Worm (Caenorhabditis elegans) whole organism, L1 larva: ENCODE results near the gene F37H8.6.

ENCODE experiments used
- C34B4.2 ChIP-seq: sonication (generic microtip); optimal IDR thresholded peaks from 2 replicates; lab custom pipeline; 2017; ENCODE audit warnings: mild to moderate bottlenecking, missing genetic modification characterization, missing compliant biosample characterization
- F16B12.6 ChIP-seq: fragments of 150-350 bp; optimal IDR thresholded peaks from 2 replicates; lab custom pipeline; 2014; ENCODE audit warnings: missing biosample characterization, missing genetic modification characterization
- aly-2 ChIP-seq: fragments of 150-350 bp; optimal IDR thresholded peaks from 2 replicates; lab custom pipeline; 2014; ENCODE audit warnings: missing biosample characterization, missing genetic modification characterization
- ama-1 ChIP-seq: fragments of 150-350 bp; optimal IDR thresholded peaks from 2 replicates; lab custom pipeline; 2014
- blmp-1 ChIP-seq: fragments of 150-350 bp; optimal IDR thresholded peaks from 2 replicates; lab custom pipeline; 2014; ENCODE audit warnings: missing biosample characterization, missing genetic modification characterization
- ceh-63 ChIP-seq: fragments of 200-800 bp; sonication (Bioruptor generic); optimal IDR thresholded peaks from 2 replicates; lab custom pipeline; 2018; ENCODE audit warnings: mild to moderate bottlenecking, missing genetic modification characterization, missing compliant biosample characterization
- ceh-8 ChIP-seq: fragments of 200-800 bp; sonication (Bioruptor generic); optimal IDR thresholded peaks from 2 replicates; lab custom pipeline; 2018; ENCODE audit warnings: mild to moderate bottlenecking, missing genetic modification characterization, moderate library complexity, missing compliant biosample characterization
- ceh-82 ChIP-seq, 3 experiments: fragments of 150-350 bp in 1 of 3; sonication (generic microtip) in 2 of 3; optimal IDR thresholded peaks; 2 replicates each; lab custom pipeline; 2014 to 2017; ENCODE audit warnings: missing biosample characterization in 3 of 3, missing genetic modification characterization in 3 of 3
- ceh-88 ChIP-seq: fragments of 200-800 bp; sonication (Bioruptor generic); IDR thresholded peaks from 2 replicates; pipeline ENCODE4 v1.3.6; 2022; ENCODE audit warnings: missing genetic modification characterization, missing compliant biosample characterization
- ces-1 ChIP-seq: fragments of 150-350 bp; optimal IDR thresholded peaks from 2 replicates; lab custom pipeline; 2014; ENCODE audit warnings: missing biosample characterization, missing genetic modification reagents, missing genetic modification characterization
- dsc-1 ChIP-seq: sonication (generic microtip); optimal IDR thresholded peaks from 2 replicates; lab custom pipeline; 2016; ENCODE audit warnings: mild to moderate bottlenecking, missing genetic modification characterization, missing compliant biosample characterization
- efl-1 ChIP-seq, 4 experiments: fragments of 150-350 bp; optimal IDR thresholded peaks in 3 of 4; peaks in 1 of 4; 1 replicate in 1 of 4; 2 replicates in 3 of 4; lab custom pipeline; 2014; ENCODE audit warnings: missing biosample characterization in 2 of 4, missing genetic modification characterization in 2 of 4, missing genetic modification reagents in 2 of 4
- egl-27 ChIP-seq, 2 experiments: fragments of 150-350 bp in 1 of 2; sonication (generic microtip); optimal IDR thresholded peaks; 3 replicates each; lab custom pipeline; 2017 to 2018; ENCODE audit warnings: missing biosample characterization in 2 of 2, missing genetic modification characterization in 2 of 2, missing genetic modification reagents in 2 of 2
- elt-2 ChIP-seq: sonication (generic microtip); optimal IDR thresholded peaks from 2 replicates; lab custom pipeline; 2016; ENCODE audit warnings: missing genetic modification characterization, mild to moderate bottlenecking, inconsistent platforms, missing compliant biosample characterization, missing genetic modification reagents
- elt-3 ChIP-seq, 6 experiments: fragments of 150-350 bp in 1 of 6; sonication (generic microtip); optimal IDR thresholded peaks; 2 replicates each; lab custom pipeline; 2017 to 2018; ENCODE audit warnings: missing biosample characterization in 6 of 6, missing genetic modification characterization in 6 of 6, inconsistent platforms in 1 of 6
- fkh-10 ChIP-seq: sonication (generic microtip); optimal IDR thresholded peaks from 2 replicates; lab custom pipeline; 2017; ENCODE audit warnings: missing biosample characterization, missing genetic modification reagents, missing genetic modification characterization
- fkh-4 ChIP-seq: sonication (generic microtip); optimal IDR thresholded peaks from 2 replicates; lab custom pipeline; 2016; ENCODE audit warnings: missing compliant biosample characterization, missing genetic modification characterization, borderline replicate concordance
- hlh-4 ChIP-seq: sonication (generic microtip); optimal IDR thresholded peaks from 2 replicates; lab custom pipeline; 2016; ENCODE audit warnings: mild to moderate bottlenecking, missing genetic modification characterization, missing compliant biosample characterization
- isw-1 ChIP-seq: fragments of 200-800 bp; sonication (Bioruptor generic); IDR thresholded peaks from 2 replicates; pipeline ENCODE4 v1.3.6; 2022; ENCODE audit warnings: missing genetic modification characterization, missing compliant biosample characterization
- lin-13 ChIP-seq: fragments of 150-350 bp; optimal IDR thresholded peaks from 2 replicates; lab custom pipeline; 2014; ENCODE audit warnings: missing biosample characterization, missing genetic modification reagents, missing genetic modification characterization
- lin-14 ChIP-seq: fragments of 200-800 bp; sonication (Bioruptor generic); optimal IDR thresholded peaks from 2 replicates; lab custom pipeline; 2018; ENCODE audit warnings: mild to moderate bottlenecking, missing genetic modification characterization, moderate library complexity, missing compliant biosample characterization
- lin-35 ChIP-seq, 2 experiments: fragments of 150-350 bp; optimal IDR thresholded peaks; 2 replicates each; lab custom pipeline; 2014; ENCODE audit warnings: missing biosample characterization in 2 of 2, missing genetic modification characterization in 2 of 2, missing genetic modification reagents in 2 of 2
- lin-39 ChIP-seq: fragments of 150-350 bp; optimal IDR thresholded peaks from 2 replicates; lab custom pipeline; 2014; ENCODE audit warnings: missing biosample characterization, missing genetic modification reagents, missing genetic modification characterization
- mef-2 ChIP-seq: fragments of 150-350 bp; optimal IDR thresholded peaks from 2 replicates; lab custom pipeline; 2014; ENCODE audit warnings: missing biosample characterization, missing genetic modification characterization
- mep-1 ChIP-seq: fragments of 150-350 bp; optimal IDR thresholded peaks from 2 replicates; lab custom pipeline; 2014; ENCODE audit warnings: missing biosample characterization, missing genetic modification characterization
- nhr-12 ChIP-seq: sonication (generic microtip); optimal IDR thresholded peaks from 2 replicates; lab custom pipeline; 2017; ENCODE audit warnings: missing biosample characterization, missing genetic modification characterization
- nhr-19 ChIP-seq: fragments of 200-800 bp; sonication (Bioruptor generic); conservative IDR thresholded peaks from 2 replicates; pipeline ENCODE4 v1.3.6; 2022; ENCODE audit warnings: missing genetic modification characterization, missing compliant biosample characterization
- nhr-20 ChIP-seq: sonication (generic microtip); optimal IDR thresholded peaks from 2 replicates; lab custom pipeline; 2016; ENCODE audit warnings: mild to moderate bottlenecking, missing genetic modification characterization, missing compliant biosample characterization
- nhr-71 ChIP-seq: sonication (generic microtip); optimal IDR thresholded peaks from 2 replicates; lab custom pipeline; 2016; ENCODE audit warnings: mild to moderate bottlenecking, missing genetic modification characterization, moderate library complexity, missing compliant biosample characterization
- nhr-77 ChIP-seq: fragments of 150-350 bp; optimal IDR thresholded peaks from 2 replicates; lab custom pipeline; 2014; ENCODE audit warnings: missing biosample characterization, missing genetic modification characterization
- nhr-84 ChIP-seq: sonication (generic microtip); optimal IDR thresholded peaks from 2 replicates; lab custom pipeline; 2017; ENCODE audit warnings: missing biosample characterization, missing genetic modification characterization
- nhr-85 ChIP-seq: sonication (generic microtip); peaks from one replicate; lab custom pipeline; 2016; ENCODE audit warnings: missing genetic modification characterization, inconsistent platforms, missing compliant biosample characterization
- nhr-90 ChIP-seq: sonication (generic microtip); optimal IDR thresholded peaks from 2 replicates; lab custom pipeline; 2016; ENCODE audit warnings: mild to moderate bottlenecking, missing genetic modification characterization, missing compliant biosample characterization; ENCODE audit not compliant: poor library complexity
- snpc-4 ChIP-seq: fragments of 150-350 bp; optimal IDR thresholded peaks from 2 replicates; lab custom pipeline; 2014; ENCODE audit warnings: missing biosample characterization, missing genetic modification characterization
- snu-23 ChIP-seq: sonication (generic microtip); optimal IDR thresholded peaks from 2 replicates; lab custom pipeline; 2016; ENCODE audit warnings: missing genetic modification characterization, missing compliant biosample characterization
- sox-4 ChIP-seq: sonication (generic microtip); optimal IDR thresholded peaks from 2 replicates; lab custom pipeline; 2016; ENCODE audit warnings: missing genetic modification characterization, missing compliant biosample characterization
- sup-37 ChIP-seq: fragments of 200-800 bp; sonication (Bioruptor generic); optimal IDR thresholded peaks from 2 replicates; lab custom pipeline; 2018; ENCODE audit warnings: mild to moderate bottlenecking, missing genetic modification characterization, missing compliant biosample characterization
- swsn-7 ChIP-seq: sonication (generic microtip); optimal IDR thresholded peaks from 2 replicates; lab custom pipeline; 2016; ENCODE audit warnings: missing genetic modification characterization, missing compliant biosample characterization
- tbx-2 ChIP-seq: sonication (generic microtip); optimal IDR thresholded peaks from 2 replicates; lab custom pipeline; 2016; ENCODE audit warnings: missing genetic modification characterization, missing compliant biosample characterization
- tlp-1 ChIP-seq: fragments of 150-350 bp; optimal IDR thresholded peaks from 2 replicates; lab custom pipeline; 2014; ENCODE audit warnings: missing biosample characterization, missing genetic modification characterization
- unc-30 ChIP-seq: sonication (generic microtip); optimal IDR thresholded peaks from 2 replicates; lab custom pipeline; 2017; ENCODE audit warnings: missing biosample characterization, missing genetic modification characterization
- unc-86 ChIP-seq: sonication (generic microtip); optimal IDR thresholded peaks from 2 replicates; lab custom pipeline; 2016; ENCODE audit warnings: missing genetic modification characterization, missing compliant biosample characterization
- xbp-1 ChIP-seq: sonication (generic microtip); optimal IDR thresholded peaks from 2 replicates; lab custom pipeline; 2016; ENCODE audit warnings: missing genetic modification characterization, missing compliant biosample characterization
- zag-1 ChIP-seq: fragments of 150-350 bp; optimal IDR thresholded peaks from 2 replicates; lab custom pipeline; 2014; ENCODE audit warnings: missing biosample characterization, missing genetic modification characterization
- zip-4 ChIP-seq: fragments of 200-800 bp; sonication (Bioruptor generic); optimal IDR thresholded peaks from 2 replicates; lab custom pipeline; 2018; ENCODE audit warnings: mild to moderate bottlenecking, missing genetic modification characterization, moderate library complexity, missing compliant biosample characterization

F37H8.6 gene

ce11 chrII:11166414-11166813 lies 10.9 kb downstream of the F37H8.6 start:
- TF ChIP-seq tlp-1 (tag; lab: Kevin White, UChicago) = no peak
- no peak for TF ChIP-seq nhr-12 (tag; lab: Kevin White, UChicago)
- TF ChIP-seq lin-14 (GFP tag; lab: Kevin White, UChicago) = peak; percentile 52
- TF ChIP-seq nhr-20 (tag; lab: Kevin White, UChicago) = no peak
- no peak for TF ChIP-seq sox-4 (tag; lab: Kevin White, UChicago)
- peak; percentile 10 for TF ChIP-seq tbx-2
- TF ChIP-seq nhr-84 = no peak
- no peak for TF ChIP-seq zip-4 (GFP tag; lab: Kevin White, UChicago)
- peak; percentile 27 for TF ChIP-seq mep-1 (tag; lab: Kevin White, UChicago)
- peak; percentile 51 for TF ChIP-seq snpc-4 (tag; lab: Kevin White, UChicago)
- no peak for TF ChIP-seq ama-1
- no peak for TF ChIP-seq fkh-10 (GFP tag; lab: Kevin White, UChicago)
- no peak for TF ChIP-seq F16B12.6 (tag; lab: Kevin White, UChicago)

ce11 chrII:11163291-11163690 lies 14.0 kb downstream of the F37H8.6 start:
- TF ChIP-seq nhr-20 (tag; lab: Kevin White, UChicago) (peak; percentile 54), unc-30 (tag; lab: Kevin White, UChicago) (no peak), lin-35 (GFP tag; optimal IDR thresholded peaks at IDR 0.05; lab: Kevin White, UChicago) (peak in 1 of 2 experiments; percentile 20), blmp-1 (tag; lab: Kevin White, UChicago) (peak; percentile 81), nhr-71 (tag; lab: Kevin White, UChicago) (peak; percentile 40), nhr-85 (peak; percentile 75), elt-3 (tag; optimal IDR thresholded peaks at IDR 0.05; lab: Kevin White, UChicago) (peak in 2 of 6 experiments; percentile 54 to 90), snu-23 (GFP tag; lab: Kevin White, UChicago) (peak; percentile 6), zag-1 (tag; lab: Kevin White, UChicago) (no peak), efl-1 (optimal IDR thresholded peaks at IDR 0.05; lab: Kevin White, UChicago) (no peak), efl-1 (GFP tag; optimal IDR thresholded peaks at IDR 0.05 in 1 of 2; lab: Kevin White, UChicago) (peak in 1 of 2 experiments; percentile 40), lin-14 (GFP tag; lab: Kevin White, UChicago) (peak; percentile 41), xbp-1 (no peak), nhr-19 (GFP tag; lab: Robert Waterston, UW) (0 out of 2 replicates have a peak, but pooled peaks have one; percentile 2), sup-37 (no peak)

ce11 chrII:11162390-11162789 lies 14.9 kb downstream of the F37H8.6 start, which contains the start of gene ptr-13:
Gene ptr-13, minus strand, starts transcription at chrII:11162481.
- peak; percentile 79 for TF ChIP-seq blmp-1 (tag; lab: Kevin White, UChicago)
- TF ChIP-seq unc-86 = no peak
- no peak for TF ChIP-seq aly-2
- peak in 2 of 6 experiments; percentile 2 to 54 for TF ChIP-seq elt-3 (tag; optimal IDR thresholded peaks at IDR 0.05; lab: Kevin White, UChicago)
- TF ChIP-seq nhr-71 (tag; lab: Kevin White, UChicago) = no peak

- TF ChIP-seq nhr-77 (tag; lab: Kevin White, UChicago) (no peak), fkh-4 (tag; lab: Kevin White, UChicago) (no peak), elt-3 (tag; optimal IDR thresholded peaks at IDR 0.05; lab: Kevin White, UChicago) (peak in 1 of 6 experiments; percentile 11), ceh-8 (no peak), egl-27 (tag; optimal IDR thresholded peaks at IDR 0.05; lab: Kevin White, UChicago) (no peak), snpc-4 (tag; lab: Kevin White, UChicago) (no peak), blmp-1 (tag; lab: Kevin White, UChicago) (peak; percentile 55), isw-1 (GFP tag; lab: Robert Waterston, UW) (no peak), ceh-88 (no peak)
These were observed 15.6 kb downstream of the F37H8.6 start for ce11 chrII:11161675-11162074.

- peak; percentile 63 for TF ChIP-seq swsn-7 (tag; lab: Kevin White, UChicago)
- TF ChIP-seq hlh-4 (tag; lab: Kevin White, UChicago) = no peak
- TF ChIP-seq dsc-1 (tag; lab: Kevin White, UChicago) = peak; percentile 51
- no peak for TF ChIP-seq mef-2 (tag; lab: Kevin White, UChicago)
- peak; percentile 47 for TF ChIP-seq aly-2
- TF ChIP-seq ces-1 (GFP tag; lab: Kevin White, UChicago) = no peak
- TF ChIP-seq ama-1 = no peak
- TF ChIP-seq elt-2 (tag; lab: Kevin White, UChicago) = peak; percentile 53
- no peak for TF ChIP-seq ceh-63 (GFP tag; lab: Kevin White, UChicago)
- no peak for TF ChIP-seq lin-39 (tag; lab: Kevin White, UChicago)
- TF ChIP-seq nhr-90 (tag; lab: Kevin White, UChicago) = peak; percentile 61
- no peak for TF ChIP-seq C34B4.2
- peak; percentile 12 to 36 (median 30) for TF ChIP-seq ceh-82 (tag; optimal IDR thresholded peaks at IDR 0.05; lab: Kevin White, UChicago)
- no peak for TF ChIP-seq lin-13 (GFP tag; lab: Kevin White, UChicago)
- TF ChIP-seq nhr-71 (tag; lab: Kevin White, UChicago) = peak; percentile 72
- TF ChIP-seq tlp-1 (tag; lab: Kevin White, UChicago) = no peak
These were observed 19.6 kb downstream of the F37H8.6 start for ce11 chrII:11157660-11158059.
